Fruit fly (Drosophila melanogaster): ENCODE data around the gene GlcAT-I.

The GlcAT-I gene

DNA sequence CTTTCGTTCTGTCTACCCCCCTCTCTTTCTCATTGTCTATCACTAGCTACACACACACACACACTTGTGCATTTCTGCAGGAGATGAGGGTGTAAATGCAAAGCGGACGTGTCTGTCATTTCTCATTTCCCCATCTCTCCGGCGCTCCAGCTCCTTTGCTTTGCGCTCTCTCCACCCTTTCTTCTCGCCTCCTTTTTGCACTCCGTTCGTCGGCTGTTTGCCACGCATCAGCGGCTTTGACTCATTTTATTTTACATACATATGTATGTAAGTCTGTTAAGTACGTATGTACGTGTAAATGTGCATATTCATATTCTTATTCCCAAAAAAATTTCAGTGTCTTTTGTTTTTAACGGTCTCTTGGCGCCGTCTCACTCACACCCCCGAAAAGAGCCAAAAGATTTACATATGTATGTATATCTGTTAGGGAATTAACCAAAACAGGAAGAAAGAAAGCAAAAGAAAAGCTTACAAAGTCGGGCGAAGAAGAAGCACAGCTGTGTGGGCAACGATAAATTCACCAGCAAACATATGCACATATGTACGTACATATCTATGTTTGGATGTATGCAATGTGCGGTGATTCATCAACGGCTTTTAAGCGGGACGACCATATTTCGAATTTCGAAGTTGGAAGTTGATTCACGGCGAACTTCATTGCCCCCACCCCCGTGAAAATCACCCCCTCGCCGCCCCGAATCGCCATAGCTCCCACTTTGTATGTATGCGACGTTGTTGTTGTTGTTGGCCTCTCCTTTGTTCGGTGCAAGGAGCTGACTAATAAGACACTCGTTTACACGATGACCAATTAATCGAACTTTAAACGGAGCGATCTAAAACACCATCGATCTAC lies 23.5 kb upstream of the GlcAT-I start:
- TF ChIP-seq pad (GFP tag; optimal IDR thresholded peaks at IDR 0.05) (peak; percentile 34), CG33017 (tag; optimal IDR thresholded peaks at IDR 0.05) (no peak), CG7101 (tag; optimal IDR thresholded peaks at IDR 0.05) (no peak), tj (GFP tag; optimal IDR thresholded peaks at IDR 0.05) (no peak), Mnt (GFP tag; optimal IDR thresholded peaks at IDR 0.05) (no peak), Hr96 (GFP tag; optimal IDR thresholded peaks at IDR 0.05) (no peak), Clk (GFP tag; optimal IDR thresholded peaks at IDR 0.05) (no peak), kay (GFP tag; ENCODE audit: borderline replicate concordance) (no peak), bab1 (GFP tag; optimal IDR thresholded peaks at IDR 0.05) (peak; percentile 21), CG7045 (GFP tag; optimal IDR thresholded peaks at IDR 0.05) (no peak)

DNA sequence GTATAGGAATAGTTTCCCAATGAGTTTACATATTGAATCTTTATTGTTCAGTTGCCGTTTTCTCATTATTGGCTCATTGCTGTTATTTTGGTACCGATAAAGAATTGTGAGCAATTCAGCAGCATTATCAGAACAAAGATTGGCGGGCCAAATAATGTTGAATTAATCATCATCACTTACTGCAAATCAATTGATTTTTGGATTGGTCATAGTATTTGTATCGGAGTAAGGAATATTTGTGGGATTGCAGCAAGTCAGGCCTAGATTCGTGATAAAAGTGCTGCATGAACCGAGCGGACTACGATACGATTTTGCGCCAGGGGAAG lies 22.9 kb upstream of the GlcAT-I start:
- TF ChIP-seq CG5204 (GFP tag; optimal IDR thresholded peaks at IDR 0.05) (no peak), CG7045 (GFP tag; optimal IDR thresholded peaks at IDR 0.05) (no peak), CG7101 (tag; optimal IDR thresholded peaks at IDR 0.05) (no peak), Hr96 (GFP tag; optimal IDR thresholded peaks at IDR 0.05) (no peak), Mnt (GFP tag; optimal IDR thresholded peaks at IDR 0.05) (no peak), CG12768 (GFP tag; optimal IDR thresholded peaks at IDR 0.05) (no peak), Crg-1 (GFP tag; optimal IDR thresholded peaks at IDR 0.05) (no peak), CG14711 (tag; optimal IDR thresholded peaks at IDR 0.05) (no peak), cnc (optimal IDR thresholded peaks at IDR 0.05) (no peak), CG33017 (tag; optimal IDR thresholded peaks at IDR 0.05) (no peak), pad (GFP tag; optimal IDR thresholded peaks at IDR 0.05) (no peak)

dm6 chrX:4108612-4109173 lies 22.3 kb upstream of the GlcAT-I start:
- TF ChIP-seq CG33017 (tag; optimal IDR thresholded peaks at IDR 0.05) (no peak), Crg-1 (GFP tag; optimal IDR thresholded peaks at IDR 0.05) (peak; percentile 7), CG7101 (tag; optimal IDR thresholded peaks at IDR 0.05) (no peak), CG5204 (GFP tag; optimal IDR thresholded peaks at IDR 0.05) (no peak)

- TF ChIP-seq Mnt (GFP tag; optimal IDR thresholded peaks at IDR 0.05) (peak; percentile 66), pad (GFP tag; optimal IDR thresholded peaks at IDR 0.05) (no peak)
These were observed 17.3 kb upstream of the GlcAT-I start, which contains the start of the genes dgt4 and Nsun2 for dm6 chrX:4113698-4114216. Gene dgt4 (plus strand): TSS chrX:4113701. Gene Nsun2 (minus strand): TSS chrX:4113734.

- peak; percentile 38 for TF ChIP-seq CG7101 (tag; optimal IDR thresholded peaks at IDR 0.05)
- no peak for TF ChIP-seq Clk (GFP tag; optimal IDR thresholded peaks at IDR 0.05)
- peak; percentile 61 for TF ChIP-seq bab1 (GFP tag; optimal IDR thresholded peaks at IDR 0.05)
- TF ChIP-seq tj (GFP tag; optimal IDR thresholded peaks at IDR 0.05), result peak; percentile 63
- peak; percentile 69 for TF ChIP-seq Mnt (GFP tag; optimal IDR thresholded peaks at IDR 0.05)
- peak; percentile 74 for TF ChIP-seq CG14711 (tag; optimal IDR thresholded peaks at IDR 0.05)
- TF ChIP-seq cnc (optimal IDR thresholded peaks at IDR 0.05), result peak; percentile 78 to 89
- peak; percentile 39 for TF ChIP-seq pad (GFP tag; optimal IDR thresholded peaks at IDR 0.05)
- no peak for TF ChIP-seq CG12768 (GFP tag; optimal IDR thresholded peaks at IDR 0.05)
- peak; percentile 3 for TF ChIP-seq CG11617 (GFP tag; optimal IDR thresholded peaks at IDR 0.05)
- no peak for TF ChIP-seq Hr96 (GFP tag; optimal IDR thresholded peaks at IDR 0.05)
- TF ChIP-seq CG1620 (GFP tag; optimal IDR thresholded peaks at IDR 0.05), result peak; percentile 59
- no peak for TF ChIP-seq cic (GFP tag; optimal IDR thresholded peaks at IDR 0.05)
- peak; percentile 58 for TF ChIP-seq Crg-1 (GFP tag; optimal IDR thresholded peaks at IDR 0.05)
- no peak for TF ChIP-seq ovo (GFP tag; optimal IDR thresholded peaks at IDR 0.05)
These were observed 13.9 kb upstream of the GlcAT-I start, which contains the start of the genes tyf and Tip60 for dm6 chrX:4116834-4117736. Gene tyf (plus strand): TSS chrX:4117020. Gene Tip60 (minus strand): TSS chrX:4117487.

DNA sequence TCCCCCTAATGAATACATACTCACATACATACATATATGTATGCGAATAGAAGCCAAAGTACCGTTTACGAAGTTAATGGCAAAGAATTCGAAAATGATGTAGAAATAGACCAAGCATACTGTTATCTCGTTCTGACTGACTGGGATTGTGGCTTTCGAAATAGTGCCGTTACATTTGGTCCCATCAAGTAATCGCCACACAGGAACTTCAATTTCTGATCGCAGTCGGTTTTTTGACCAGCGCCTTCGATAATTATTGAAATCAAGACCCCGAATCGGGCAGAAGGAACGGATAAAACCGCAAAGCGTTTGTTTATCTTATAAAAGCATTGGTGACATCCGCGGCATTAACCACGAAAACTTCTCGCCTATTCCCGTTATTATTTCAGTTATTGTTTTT lies 11.4 kb upstream of the GlcAT-I start:
- TF ChIP-seq ovo (GFP tag; optimal IDR thresholded peaks at IDR 0.05), result peak; percentile 88
- TF ChIP-seq CG11617 (GFP tag; optimal IDR thresholded peaks at IDR 0.05), result no peak
- TF ChIP-seq pad (GFP tag; optimal IDR thresholded peaks at IDR 0.05), result peak; percentile 87
- TF ChIP-seq CG5204 (GFP tag; optimal IDR thresholded peaks at IDR 0.05), result no peak

DNA sequence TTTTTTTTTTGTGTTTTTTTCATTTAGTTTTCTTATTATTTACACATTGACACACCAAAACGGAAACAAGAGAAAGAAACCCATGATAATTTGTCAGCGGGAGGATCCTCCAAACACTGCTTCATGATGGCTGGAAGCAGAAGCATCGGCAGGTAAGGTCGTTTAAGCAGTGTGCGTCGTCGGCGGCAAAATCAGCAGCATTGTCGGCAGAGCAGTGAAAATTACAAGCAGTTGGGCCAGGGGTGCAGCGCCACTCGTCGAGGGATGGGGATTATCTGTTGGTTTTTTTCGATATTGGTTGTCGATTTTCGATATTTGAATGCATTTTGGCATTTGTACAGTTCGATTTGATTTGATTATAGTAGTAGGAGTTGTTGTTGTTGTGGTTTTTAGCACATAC lies 8.0 kb downstream of the GlcAT-I start:
- TF ChIP-seq Hr96 (GFP tag; optimal IDR thresholded peaks at IDR 0.05), result no peak
- TF ChIP-seq cic (GFP tag; optimal IDR thresholded peaks at IDR 0.05), result no peak
- no peak for TF ChIP-seq Crg-1 (GFP tag; optimal IDR thresholded peaks at IDR 0.05)
- no peak for TF ChIP-seq Mnt (GFP tag; optimal IDR thresholded peaks at IDR 0.05)
- TF ChIP-seq CG12768 (GFP tag; optimal IDR thresholded peaks at IDR 0.05), result no peak
- no peak for TF ChIP-seq pad (GFP tag; optimal IDR thresholded peaks at IDR 0.05)
- no peak for TF ChIP-seq cnc (optimal IDR thresholded peaks at IDR 0.05)
- TF ChIP-seq CG1620 (GFP tag; optimal IDR thresholded peaks at IDR 0.05), result no peak
- TF ChIP-seq bab1 (GFP tag; optimal IDR thresholded peaks at IDR 0.05), result no peak
- TF ChIP-seq kay (GFP tag; ENCODE audit: borderline replicate concordance), result no peak
- no peak for TF ChIP-seq CG11617 (GFP tag; optimal IDR thresholded peaks at IDR 0.05)
- TF ChIP-seq tj (GFP tag; optimal IDR thresholded peaks at IDR 0.05), result no peak
- TF ChIP-seq toe (GFP tag; optimal IDR thresholded peaks at IDR 0.05), result no peak
- TF ChIP-seq CG33017 (tag; optimal IDR thresholded peaks at IDR 0.05), result no peak
- TF ChIP-seq ovo (GFP tag; optimal IDR thresholded peaks at IDR 0.05), result no peak
